Worm (Caenorhabditis elegans) whole organism, L2 larva: ENCODE data around the gene rml-4.
A peak's percentile ranks its signal among the peaks of the same experiment; 100 is the strongest.

Experiments
- C34F6.9 ChIP-seq: fragments of 150-350 bp; optimal IDR thresholded peaks from 2 replicates; lab custom pipeline; 2014; ENCODE audit warnings: missing biosample characterization, missing genetic modification characterization
- F13H6.1 ChIP-seq: sonication (generic microtip); optimal IDR thresholded peaks from 2 replicates; lab custom pipeline; 2016; ENCODE audit warnings: missing genetic modification characterization, missing compliant biosample characterization
- R02D3.7 ChIP-seq: fragments of 150-350 bp; optimal IDR thresholded peaks from 2 replicates; lab custom pipeline; 2014; ENCODE audit warnings: missing biosample characterization, missing genetic modification characterization
- Y55F3AM.14 ChIP-seq: fragments of 200-800 bp; sonication (Bioruptor generic); optimal IDR thresholded peaks from 2 replicates; lab custom pipeline; 2018; ENCODE audit warnings: mild to moderate bottlenecking, missing genetic modification characterization, missing compliant biosample characterization
- ZK546.5 ChIP-seq: sonication (generic microtip); optimal IDR thresholded peaks from 2 replicates; lab custom pipeline; 2017; ENCODE audit warnings: missing biosample characterization, missing genetic modification characterization
- alr-1 ChIP-seq: fragments of 150-350 bp; optimal IDR thresholded peaks from 2 replicates; lab custom pipeline; 2014; ENCODE audit warnings: missing biosample characterization, missing genetic modification characterization
- aly-2 ChIP-seq: fragments of 150-350 bp; optimal IDR thresholded peaks from 2 replicates; lab custom pipeline; 2014; ENCODE audit warnings: missing biosample characterization, missing genetic modification characterization
- ama-1 ChIP-seq: fragments of 150-350 bp; optimal IDR thresholded peaks from 2 replicates; lab custom pipeline; 2018; ENCODE audit warnings: inconsistent platforms
- ceh-16 ChIP-seq: fragments of 150-350 bp; optimal IDR thresholded peaks from 2 replicates; lab custom pipeline; 2014; ENCODE audit warnings: missing biosample characterization, missing genetic modification characterization
- ceh-82 ChIP-seq: fragments of 150-350 bp; optimal IDR thresholded peaks from 2 replicates; lab custom pipeline; 2014; ENCODE audit warnings: missing biosample characterization, missing genetic modification characterization
- crh-2 ChIP-seq: sonication (generic microtip); optimal IDR thresholded peaks from 2 replicates; lab custom pipeline; 2017; ENCODE audit warnings: missing biosample characterization, missing genetic modification characterization
- dmd-4 ChIP-seq: sonication (generic microtip); optimal IDR thresholded peaks from 2 replicates; lab custom pipeline; 2017; ENCODE audit warnings: missing biosample characterization, missing genetic modification characterization
- egl-27 ChIP-seq: sonication (generic microtip); optimal IDR thresholded peaks from 3 replicates; lab custom pipeline; 2017; ENCODE audit warnings: missing biosample characterization, missing genetic modification reagents, missing genetic modification characterization
- elt-1 ChIP-seq: fragments of 150-350 bp; optimal IDR thresholded peaks from 2 replicates; lab custom pipeline; 2014; ENCODE audit warnings: missing biosample characterization, missing genetic modification characterization
- elt-3 ChIP-seq: sonication (generic microtip); optimal IDR thresholded peaks from 2 replicates; lab custom pipeline; 2017; ENCODE audit warnings: missing biosample characterization, missing genetic modification characterization
- fos-1 ChIP-seq: fragments of 150-350 bp; optimal IDR thresholded peaks from 2 replicates; lab custom pipeline; 2014; ENCODE audit warnings: missing biosample characterization, missing genetic modification characterization
- gmeb-1 ChIP-seq: fragments of 150-350 bp; optimal IDR thresholded peaks from 2 replicates; lab custom pipeline; 2014; ENCODE audit warnings: missing biosample characterization, missing genetic modification characterization
- lin-11 ChIP-seq: fragments of 150-350 bp; sonication (generic microtip); optimal IDR thresholded peaks from 2 replicates; lab custom pipeline; 2014; ENCODE audit warnings: missing biosample characterization, missing genetic modification characterization, inconsistent platforms, mixed read lengths
- lin-13 ChIP-seq: fragments of 150-350 bp; optimal IDR thresholded peaks from 2 replicates; lab custom pipeline; 2014; ENCODE audit warnings: missing biosample characterization, missing genetic modification reagents, missing genetic modification characterization
- lin-39 ChIP-seq: fragments of 150-350 bp; optimal IDR thresholded peaks from 2 replicates; lab custom pipeline; 2014; ENCODE audit warnings: missing biosample characterization, missing genetic modification reagents, missing genetic modification characterization
- lsy-2 ChIP-seq, 2 experiments: fragments of 150-350 bp in 1 of 2; sonication (generic microtip) in 1 of 2; optimal IDR thresholded peaks; 2 replicates each; lab custom pipeline; 2014 to 2017; ENCODE audit warnings: missing biosample characterization in 2 of 2, missing genetic modification characterization in 2 of 2
- mab-5 ChIP-seq: fragments of 150-350 bp; optimal IDR thresholded peaks from 2 replicates; lab custom pipeline; 2014; ENCODE audit warnings: missing biosample characterization, missing genetic modification characterization
- mdl-1 ChIP-seq, 2 experiments: fragments of 150-350 bp in 1 of 2; sonication (generic microtip) in 1 of 2; optimal IDR thresholded peaks; 2 replicates each; lab custom pipeline; 2017; ENCODE audit warnings: missing biosample characterization in 2 of 2, missing genetic modification characterization in 2 of 2
- nhr-10 ChIP-seq: sonication (generic microtip); optimal IDR thresholded peaks from 2 replicates; lab custom pipeline; 2017; ENCODE audit warnings: missing biosample characterization, missing genetic modification characterization
- nhr-11 ChIP-seq: fragments of 150-350 bp; optimal IDR thresholded peaks from 2 replicates; lab custom pipeline; 2014; ENCODE audit warnings: missing biosample characterization, missing genetic modification characterization
- nhr-12 ChIP-seq: fragments of 150-350 bp; optimal IDR thresholded peaks from 2 replicates; lab custom pipeline; 2014; ENCODE audit warnings: missing biosample characterization, missing genetic modification characterization
- nhr-129 ChIP-seq: fragments of 150-350 bp; optimal IDR thresholded peaks from 2 replicates; lab custom pipeline; 2014; ENCODE audit warnings: missing biosample characterization, missing genetic modification characterization
- nhr-21 ChIP-seq: fragments of 150-350 bp; optimal IDR thresholded peaks from 2 replicates; lab custom pipeline; 2014; ENCODE audit warnings: missing biosample characterization, missing genetic modification characterization
- nhr-23 ChIP-seq: fragments of 150-350 bp; optimal IDR thresholded peaks from 2 replicates; lab custom pipeline; 2014; ENCODE audit warnings: missing biosample characterization, missing genetic modification reagents, missing genetic modification characterization
- nhr-237 ChIP-seq: fragments of 150-350 bp; optimal IDR thresholded peaks from 2 replicates; lab custom pipeline; 2014; ENCODE audit warnings: missing biosample characterization, missing genetic modification characterization
- nhr-25 ChIP-seq: fragments of 150-350 bp; sonication (generic microtip); optimal IDR thresholded peaks from 3 replicates; lab custom pipeline; 2014; ENCODE audit warnings: missing biosample characterization, missing genetic modification characterization
- nhr-6 ChIP-seq: fragments of 150-350 bp; optimal IDR thresholded peaks from 2 replicates; lab custom pipeline; 2014; ENCODE audit warnings: missing biosample characterization, missing genetic modification characterization
- nhr-77 ChIP-seq: fragments of 150-350 bp; optimal IDR thresholded peaks from 2 replicates; lab custom pipeline; 2014; ENCODE audit warnings: missing biosample characterization, missing genetic modification characterization
- peb-1 ChIP-seq: fragments of 150-350 bp; optimal IDR thresholded peaks from 2 replicates; lab custom pipeline; 2014; ENCODE audit warnings: missing biosample characterization, missing genetic modification characterization
- sem-4 ChIP-seq: fragments of 150-350 bp; optimal IDR thresholded peaks from 2 replicates; lab custom pipeline; 2014; ENCODE audit warnings: missing biosample characterization, missing genetic modification reagents, missing genetic modification characterization
- skn-1 ChIP-seq: sonication (generic microtip); optimal IDR thresholded peaks from 2 replicates; lab custom pipeline; 2017; ENCODE audit warnings: missing biosample characterization, missing genetic modification characterization
- sma-3 ChIP-seq: sonication (generic microtip); optimal IDR thresholded peaks from 2 replicates; lab custom pipeline; 2016; ENCODE audit warnings: missing genetic modification reagents, missing genetic modification characterization, missing compliant biosample characterization
- sma-9 ChIP-seq, 2 experiments: fragments of 150-350 bp in 1 of 2; sonication (generic microtip) in 1 of 2; optimal IDR thresholded peaks; 2 replicates each; lab custom pipeline; 2014 to 2016; ENCODE audit warnings: missing genetic modification characterization in 2 of 2, mild to moderate bottlenecking in 1 of 2, missing biosample characterization in 1 of 2, missing compliant biosample characterization in 1 of 2, missing genetic modification reagents in 1 of 2, moderate library complexity in 1 of 2
- snpc-4 ChIP-seq: fragments of 150-350 bp; optimal IDR thresholded peaks from 2 replicates; lab custom pipeline; 2014; ENCODE audit warnings: missing biosample characterization, missing genetic modification characterization
- unc-39 ChIP-seq: fragments of 150-350 bp; optimal IDR thresholded peaks from 2 replicates; lab custom pipeline; 2014; ENCODE audit warnings: missing biosample characterization, missing genetic modification characterization
- unc-55 ChIP-seq: fragments of 150-350 bp; sonication (generic microtip); optimal IDR thresholded peaks from 3 replicates; lab custom pipeline; 2014; ENCODE audit warnings: missing biosample characterization, missing genetic modification reagents, missing genetic modification characterization
- unc-62 ChIP-seq: fragments of 150-350 bp; optimal IDR thresholded peaks from 2 replicates; lab custom pipeline; 2014; ENCODE audit warnings: missing biosample characterization, missing genetic modification reagents, missing genetic modification characterization
- zag-1 ChIP-seq: fragments of 150-350 bp; optimal IDR thresholded peaks from 2 replicates; lab custom pipeline; 2014; ENCODE audit warnings: missing biosample characterization, missing genetic modification characterization
- ztf-1 ChIP-seq: fragments of 200-800 bp; sonication (Bioruptor generic); conservative IDR thresholded peaks from 2 replicates; pipeline ENCODE4 v1.3.6; 2022; ENCODE audit warnings: missing genetic modification characterization, missing compliant biosample characterization
- ztf-11 ChIP-seq: sonication (generic microtip); optimal IDR thresholded peaks from 2 replicates; lab custom pipeline; 2017; ENCODE audit warnings: missing biosample characterization, missing genetic modification characterization
- ztf-4 ChIP-seq: fragments of 150-350 bp; optimal IDR thresholded peaks from 2 replicates; lab custom pipeline; 2014; ENCODE audit warnings: missing biosample characterization, missing genetic modification characterization

Gene rml-4

ce11 chrII:4294189-4294588 is 712 bp upstream of the rml-4 start:
- no peak for TF ChIP-seq nhr-23 (tag; lab: Kevin White, UChicago)
- TF ChIP-seq sma-9 (GFP tag; optimal IDR thresholded peaks at IDR 0.05; lab: Kevin White, UChicago), result peak; percentile 11
- TF ChIP-seq sma-9 (tag; optimal IDR thresholded peaks at IDR 0.05; lab: Kevin White, UChicago), result no peak
- peak; percentile 17 for TF ChIP-seq elt-1 (tag; lab: Kevin White, UChicago)

ce11 chrII:4297259-4297658 is 2.4 kb downstream of the rml-4 start:
- TF ChIP-seq nhr-129 (tag; lab: Kevin White, UChicago) (no peak), alr-1 (tag; lab: Kevin White, UChicago) (no peak), Y55F3AM.14 (GFP tag; lab: Kevin White, UChicago) (no peak), nhr-10 (tag; lab: Kevin White, UChicago) (no peak), nhr-25 (tag; lab: Kevin White, UChicago) (no peak), mab-5 (tag; lab: Kevin White, UChicago) (no peak), elt-1 (tag; lab: Kevin White, UChicago) (no peak), unc-55 (no peak), R02D3.7 (tag; lab: Kevin White, UChicago) (no peak), dmd-4 (tag; lab: Kevin White, UChicago) (no peak), lin-39 (tag; lab: Kevin White, UChicago) (no peak), nhr-6 (no peak), gmeb-1 (tag; lab: Kevin White, UChicago) (no peak), fos-1 (tag; lab: Kevin White, UChicago) (no peak)
- TF ChIP-seq, all 48 proteins: peak for 0

- no peak for TF ChIP-seq ceh-82 (tag; lab: Kevin White, UChicago)
- peak in 1 of 2 experiments; percentile 70 for TF ChIP-seq mdl-1 (tag; optimal IDR thresholded peaks at IDR 0.05; lab: Kevin White, UChicago)
- peak; percentile 94 for TF ChIP-seq nhr-21 (tag; lab: Kevin White, UChicago)
- TF ChIP-seq lin-11 (tag; lab: Kevin White, UChicago), result peak; percentile 96
- no peak for TF ChIP-seq elt-3 (tag; lab: Kevin White, UChicago)
- TF ChIP-seq lsy-2 (tag; optimal IDR thresholded peaks at IDR 0.05; lab: Kevin White, UChicago), result peak; percentile 93 to 97
- peak; percentile 72 for TF ChIP-seq ZK546.5
- peak; percentile 100 for TF ChIP-seq R02D3.7 (tag; lab: Kevin White, UChicago)
- TF ChIP-seq C34F6.9 (tag; lab: Kevin White, UChicago), result peak; percentile 95
- peak; percentile 85 for TF ChIP-seq snpc-4 (tag; lab: Kevin White, UChicago)
- peak; percentile 79 for TF ChIP-seq nhr-129 (tag; lab: Kevin White, UChicago)
- peak; percentile 96 for TF ChIP-seq nhr-25 (tag; lab: Kevin White, UChicago)
- TF ChIP-seq mab-5 (tag; lab: Kevin White, UChicago), result peak; percentile 95
- TF ChIP-seq nhr-237 (tag; lab: Kevin White, UChicago), result peak; percentile 60
- TF ChIP-seq nhr-12 (tag; lab: Kevin White, UChicago), result peak; percentile 34
- TF ChIP-seq elt-1 (tag; lab: Kevin White, UChicago), result no peak
- TF ChIP-seq unc-62 (GFP tag; lab: Kevin White, UChicago), result peak; percentile 82
- TF ChIP-seq skn-1 (tag; lab: Kevin White, UChicago), result peak; percentile 4
- peak; percentile 82 for TF ChIP-seq ztf-4 (tag; lab: Kevin White, UChicago)
- peak; percentile 93 for TF ChIP-seq gmeb-1 (tag; lab: Kevin White, UChicago)
- peak; percentile 73 for TF ChIP-seq nhr-77 (tag; lab: Kevin White, UChicago)
- peak; percentile 31 for TF ChIP-seq dmd-4 (tag; lab: Kevin White, UChicago)
- TF ChIP-seq egl-27 (tag; lab: Kevin White, UChicago), result peak; percentile 95
- TF ChIP-seq zag-1, result peak; percentile 56
- no peak for TF ChIP-seq ztf-1 (GFP tag; lab: Robert Waterston, UW)
- peak; percentile 98 for TF ChIP-seq sma-3 (GFP tag; lab: Kevin White, UChicago)
- TF ChIP-seq F13H6.1 (tag; lab: Kevin White, UChicago), result peak; percentile 94
- peak; percentile 94 for TF ChIP-seq sem-4 (tag; lab: Kevin White, UChicago)
- TF ChIP-seq nhr-11 (tag; lab: Kevin White, UChicago), result no peak
- no peak for TF ChIP-seq unc-39 (tag; lab: Kevin White, UChicago)
- peak; percentile 81 for TF ChIP-seq nhr-6
- peak; percentile 95 for TF ChIP-seq ceh-16
- TF ChIP-seq fos-1 (tag; lab: Kevin White, UChicago), result peak; percentile 91
- TF ChIP-seq lin-39 (tag; lab: Kevin White, UChicago), result no peak
- peak; percentile 97 for TF ChIP-seq lin-13 (GFP tag; lab: Kevin White, UChicago)
- peak; percentile 32 for TF ChIP-seq ztf-11 (tag; lab: Kevin White, UChicago)
- TF ChIP-seq nhr-10 (tag; lab: Kevin White, UChicago), result peak; percentile 49
- peak; percentile 99 for TF ChIP-seq unc-55
- no peak for TF ChIP-seq peb-1
- TF ChIP-seq sma-9 (GFP tag; optimal IDR thresholded peaks at IDR 0.05; lab: Kevin White, UChicago), result peak; percentile 98
- no peak for TF ChIP-seq sma-9 (tag; optimal IDR thresholded peaks at IDR 0.05; lab: Kevin White, UChicago)
- peak; percentile 63 for TF ChIP-seq ama-1 (lab: Kevin White, UChicago)
- TF ChIP-seq crh-2 (tag; lab: Kevin White, UChicago), result peak; percentile 97
- TF ChIP-seq alr-1 (tag; lab: Kevin White, UChicago), result no peak
- no peak for TF ChIP-seq aly-2 (tag; lab: Kevin White, UChicago)
- no peak for TF ChIP-seq nhr-23 (tag; lab: Kevin White, UChicago)
- peak; percentile 84 for TF ChIP-seq Y55F3AM.14 (GFP tag; lab: Kevin White, UChicago)
These were observed 4.4 kb downstream of the rml-4 start, which contains the start of gene sco-1 for ce11 chrII:4299227-4299703. Gene sco-1 (plus strand): TSS chrII:4299653.
